Worm (Caenorhabditis elegans) whole organism, late embryonic: Measurements from ENCODE around the gene alh-2.

Source experiments
- F13H6.1 ChIP-seq: sonication (generic microtip); optimal IDR thresholded peaks from 2 replicates; lab custom pipeline; 2016; ENCODE audit warnings: missing genetic modification characterization, missing compliant biosample characterization
- ceh-31 ChIP-seq: sonication (generic microtip); optimal IDR thresholded peaks from 2 replicates; lab custom pipeline; 2016; ENCODE audit warnings: missing genetic modification characterization, missing compliant biosample characterization
- elt-4 ChIP-seq: sonication (generic microtip); optimal IDR thresholded peaks from 2 replicates; lab custom pipeline; 2016; ENCODE audit warnings: missing genetic modification characterization, missing compliant biosample characterization
- ttx-3 ChIP-seq: sonication (generic microtip); optimal IDR thresholded peaks from 2 replicates; lab custom pipeline; 2016; ENCODE audit warnings: missing genetic modification reagents, missing genetic modification characterization, missing compliant biosample characterization

DNA sequence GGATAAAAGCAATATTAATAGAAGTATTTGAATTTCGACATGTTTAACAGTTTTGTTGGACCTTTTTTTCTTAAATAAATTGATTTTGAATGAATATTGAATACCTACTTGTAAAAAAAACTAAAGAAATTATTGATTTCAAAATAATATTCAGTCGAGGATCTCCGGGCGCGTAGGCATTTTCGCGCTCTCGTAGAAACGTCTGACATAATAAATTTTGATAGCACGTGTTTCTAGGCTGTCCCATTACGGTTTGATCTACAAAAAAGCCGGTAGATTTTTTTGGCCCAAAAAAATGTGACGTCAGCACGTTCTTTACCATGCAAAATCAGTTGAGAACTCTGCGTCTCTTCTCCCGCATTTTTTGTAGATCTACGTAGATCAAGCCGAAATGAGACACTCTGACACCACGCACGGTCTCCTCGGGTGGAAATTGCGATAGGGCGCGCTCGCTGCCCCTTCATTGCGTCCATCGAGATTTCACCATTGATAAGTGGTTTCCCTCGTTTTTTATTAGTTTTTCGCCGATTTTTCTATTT, 49.3 kb upstream of the alh-2 start:
- TF ChIP-seq ceh-31 (tag; lab: Kevin White, UChicago): no peak
- TF ChIP-seq F13H6.1 (tag; lab: Kevin White, UChicago): no peak
- no peak for TF ChIP-seq ttx-3 (tag; lab: Kevin White, UChicago)
- no peak for TF ChIP-seq elt-4 (tag; lab: Kevin White, UChicago)
